Worm (Caenorhabditis elegans) whole organism, L4/young adult: ENCODE measurements around the gene irld-44.

Experiments used
- W03F9.2 ChIP-seq: fragments of 150-350 bp; optimal IDR thresholded peaks from 2 replicates; lab custom pipeline; 2014; ENCODE audit warnings: missing biosample characterization, missing genetic modification characterization
- him-1 ChIP-seq: sonication (generic microtip); optimal IDR thresholded peaks from 2 replicates; lab custom pipeline; 2016; ENCODE audit warnings: missing genotype, missing genetic modification reagents, missing genetic modification characterization, missing compliant biosample characterization

- TF ChIP-seq W03F9.2 (tag; lab: Kevin White, UChicago): no peak
- TF ChIP-seq him-1 (tag; lab: Kevin White, UChicago): no peak
Observed at ce11 chrV:1654845-1655244, 3.7 kb downstream of the irld-44 start, which contains the start of gene irld-11.
